Fruit fly (Drosophila melanogaster): ENCODE results near the gene CG31142.

CG31142 gene

dm6 chr3R:23915967-23916366, 13.1 kb upstream of the CG31142 start (continued):
- no peak for TF ChIP-seq schlank (tag; optimal IDR thresholded peaks at IDR 0.05)
- 0 out of 2 replicates have a peak, but pooled peaks have one; percentile 23 for TF ChIP-seq sisA (GFP tag; IDR thresholded peaks at IDR 0.05)
- no peak for TF ChIP-seq CG3995 (GFP tag; optimal IDR thresholded peaks at IDR 0.05)
- TF ChIP-seq CG8359 (GFP tag; optimal IDR thresholded peaks at IDR 0.05; ENCODE audit: borderline replicate concordance) = no peak
- TF ChIP-seq unc-4 (GFP tag; IDR thresholded peaks at IDR 0.05; ENCODE audit: partially characterized antibody) = no peak
- no peak for TF ChIP-seq HmgD (GFP tag; optimal IDR thresholded peaks at IDR 0.05)
- TF ChIP-seq chm (GFP tag; IDR thresholded peaks at IDR 0.05) = no peak
- no peak for TF ChIP-seq gt (GFP tag; IDR thresholded peaks at IDR 0.05)
- TF ChIP-seq CG6813 (GFP tag; optimal IDR thresholded peaks at IDR 0.05) = no peak

- TF ChIP-seq CG4328 (GFP tag; optimal IDR thresholded peaks at IDR 0.05) (peak; percentile 30), CG7963 (GFP tag; IDR thresholded peaks at IDR 0.05; ENCODE audit: partially characterized antibody) (no peak), Deaf1 (tag; optimal IDR thresholded peaks at IDR 0.05) (no peak), mirr (GFP tag; optimal IDR thresholded peaks at IDR 0.05) (peak; percentile 83), CG11504 (tag; optimal IDR thresholded peaks at IDR 0.05) (peak; percentile 25), Oli (tag; optimal IDR thresholded peaks at IDR 0.05) (no peak), CG8290 (GFP tag; optimal IDR thresholded peaks at IDR 0.05) (no peak), CG8290 (tag; optimal IDR thresholded peaks at IDR 0.05) (peak in 1 of 2 experiments; percentile 84), CG13424 (tag; optimal IDR thresholded peaks at IDR 0.05) (peak; percentile 51), Sox102F (GFP tag; optimal IDR thresholded peaks at IDR 0.05) (peak; percentile 10), bigmax (GFP tag; optimal IDR thresholded peaks at IDR 0.05) (peak; percentile 37), HHEX (GFP tag; optimal IDR thresholded peaks at IDR 0.05) (peak; percentile 78), pum (GFP tag; optimal IDR thresholded peaks at IDR 0.05) (no peak), CG12071 (GFP tag; optimal IDR thresholded peaks at IDR 0.05) (peak; percentile 85), CG18599 (GFP tag; optimal IDR thresholded peaks at IDR 0.05) (peak; percentile 74), Rfx (GFP tag; IDR thresholded peaks at IDR 0.05) (peak; percentile 53; the same call in 1 of the 2 replicates), Xrp1 (GFP tag; IDR thresholded peaks at IDR 0.05) (peak; percentile 41), gem (tag; optimal IDR thresholded peaks at IDR 0.05) (peak; percentile 43), scrt (GFP tag; optimal IDR thresholded peaks at IDR 0.05) (peak; percentile 58), Spps (tag; optimal IDR thresholded peaks at IDR 0.05) (no peak), Pdp1 (GFP tag; optimal IDR thresholded peaks at IDR 0.05) (peak in 1 of 2 experiments; percentile 5), CG34376 (GFP tag; optimal IDR thresholded peaks at IDR 0.05) (peak; percentile 2), ci (GFP tag; IDR thresholded peaks at IDR 0.05) (peak; percentile 69; the same call in 1 of the 3 replicates), CG15601 (tag; optimal IDR thresholded peaks at IDR 0.05) (peak; percentile 32), Camta (GFP tag; optimal IDR thresholded peaks at IDR 0.05) (no peak), Rx (GFP tag; IDR thresholded peaks at IDR 0.05) (0 out of 2 replicates have a peak, but pooled peaks have one; percentile 9), grn (GFP tag; optimal IDR thresholded peaks at IDR 0.05) (peak; percentile 6), odd (GFP tag; optimal IDR thresholded peaks at IDR 0.05) (peak; percentile 78), CG4360 (GFP tag; IDR thresholded peaks at IDR 0.05) (peak; percentile 15; the same call in 1 of the 2 replicates), Gsc (GFP tag; IDR thresholded peaks at IDR 0.05) (no peak), NK7.1 (GFP tag; optimal IDR thresholded peaks at IDR 0.05) (no peak), sc (optimal IDR thresholded peaks at IDR 0.05) (no peak), sc (GFP tag; optimal IDR thresholded peaks at IDR 0.05) (no peak), Max (GFP tag; optimal IDR thresholded peaks at IDR 0.05) (no peak), Hr51 (GFP tag; optimal IDR thresholded peaks at IDR 0.05) (peak in 1 of 2 experiments; percentile 25), D19B (GFP tag; optimal IDR thresholded peaks at IDR 0.05) (peak; percentile 21), so (GFP tag; IDR thresholded peaks at IDR 0.05) (peak; percentile 39; the same call in 2 of the 3 replicates), tna (GFP tag; IDR thresholded peaks at IDR 0.05; ENCODE audit: partially characterized antibody) (no peak), CG10209 (GFP tag; optimal IDR thresholded peaks at IDR 0.05) (peak; percentile 37), CG17385 (GFP tag; optimal IDR thresholded peaks at IDR 0.05) (peak; percentile 61)
Observed at dm6 chr3R:23919366-23919765, 9.7 kb upstream of the CG31142 start.

All from whole organism, embryonic.